Worm (Caenorhabditis elegans): ENCODE data around the gene hpo-26.

DNA sequence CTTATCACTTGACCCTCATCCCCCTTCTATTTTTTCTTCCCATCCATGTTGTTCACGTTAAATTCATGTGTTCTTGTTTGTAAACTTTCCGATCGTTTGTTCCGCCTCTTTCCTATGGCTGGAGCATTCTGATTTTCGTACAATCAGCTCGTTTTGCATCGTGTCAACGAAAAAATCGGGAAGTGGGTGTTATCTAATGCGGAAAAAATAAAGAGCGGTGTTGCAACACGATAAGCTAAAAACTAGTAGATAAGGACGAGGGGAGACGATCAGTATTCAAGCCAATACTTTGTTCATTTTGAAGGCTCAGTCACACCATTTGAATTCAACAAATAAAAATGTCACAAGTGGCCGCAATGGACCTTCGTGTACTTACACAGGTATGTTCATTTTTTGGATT, 8.1 kb downstream of the hpo-26 start, which contains the start of gene acs-1:
- TF ChIP-seq nhr-11 (tag; optimal IDR thresholded peaks at IDR 0.05) (no peak), sea-2 (GFP tag; optimal IDR thresholded peaks at IDR 0.05) (no peak), eor-1 (tag; optimal IDR thresholded peaks at IDR 0.05) (no peak), R02D3.7 (tag; optimal IDR thresholded peaks at IDR 0.05) (no peak), ama-1 (optimal IDR thresholded peaks at IDR 0.05) (no peak), nhr-28 (tag; optimal IDR thresholded peaks at IDR 0.05) (no peak), ceh-9 (tag; optimal IDR thresholded peaks at IDR 0.05) (no peak), mdl-1 (tag; optimal IDR thresholded peaks at IDR 0.05) (no peak), nhr-12 (tag; optimal IDR thresholded peaks at IDR 0.05) (no peak), elt-3 (tag; optimal IDR thresholded peaks at IDR 0.05) (no peak), nhr-237 (tag; optimal IDR thresholded peaks at IDR 0.05) (no peak), fos-1 (tag; optimal IDR thresholded peaks at IDR 0.05) (no peak)
